Fruit fly (Drosophila melanogaster) whole organism, prepupa: Measurements from ENCODE around the gene Ero1L.

Experiments used
- Blimp-1 ChIP-seq: fragments of 200-800 bp; sonication (Bioruptor generic); optimal IDR thresholded peaks from 3 replicates; lab custom pipeline; 2017; ENCODE audit warnings: missing biosample characterization, missing genetic modification characterization, mild to moderate bottlenecking, moderate library complexity, missing genetic modification reagents
- CG10631 ChIP-seq: fragments of 200-800 bp; sonication (Bioruptor generic); optimal IDR thresholded peaks from 2 replicates; lab custom pipeline; 2016; ENCODE audit warnings: missing biosample characterization, missing genetic modification characterization
- CG10669 ChIP-seq: fragments of 200-800 bp; sonication (Bioruptor generic); optimal IDR thresholded peaks from 3 replicates; lab custom pipeline; 2018; ENCODE audit warnings: missing biosample characterization, mild to moderate bottlenecking, missing genetic modification characterization, moderate library complexity
- CG11294 ChIP-seq: fragments of 200-800 bp; sonication (Bioruptor generic); IDR thresholded peaks from 2 replicates; pipeline ENCODE4 v1.3.6; 2022; ENCODE audit warnings: missing biosample characterization, missing genetic modification characterization
- CG15336 ChIP-seq: fragments of 200-800 bp; sonication (Bioruptor generic); IDR thresholded peaks from 2 replicates; pipeline ENCODE4 v1.3.6; 2022; ENCODE audit warnings: missing biosample characterization, missing genetic modification characterization
- CG16779 ChIP-seq: fragments of 200-800 bp; sonication (Bioruptor generic); optimal IDR thresholded peaks from 3 replicates; lab custom pipeline; 2017; ENCODE audit warnings: missing biosample characterization, mild to moderate bottlenecking, missing genetic modification characterization
- CG3032 ChIP-seq: fragments of 200-800 bp; optimal IDR thresholded peaks from 2 replicates; lab custom pipeline; 2019; ENCODE audit warnings: missing biosample characterization, mild to moderate bottlenecking, missing genetic modification characterization, moderate library complexity
- CG32006 ChIP-seq: fragments of 200-800 bp; sonication (Bioruptor generic); optimal IDR thresholded peaks from 3 replicates; lab custom pipeline; 2017; ENCODE audit warnings: missing biosample characterization, mild to moderate bottlenecking, missing genetic modification characterization
- CG34406 ChIP-seq: fragments of 200-800 bp; sonication (Bioruptor generic); optimal IDR thresholded peaks from 3 replicates; lab custom pipeline; 2016; ENCODE audit warnings: missing biosample characterization, missing genetic modification characterization
- CG3919 ChIP-seq: fragments of 200-800 bp; sonication (Bioruptor generic); optimal IDR thresholded peaks from 3 replicates; lab custom pipeline; 2016; ENCODE audit warnings: missing biosample characterization, missing genetic modification characterization
- CG6163 ChIP-seq: fragments of 200-800 bp; sonication (Bioruptor generic); IDR thresholded peaks from 3 replicates; pipeline ENCODE4 v1.3.6; 2022; ENCODE audit warnings: missing biosample characterization, missing genetic modification characterization
- CG6792 ChIP-seq: fragments of 200-800 bp; sonication (Bioruptor generic); optimal IDR thresholded peaks from 3 replicates; lab custom pipeline; 2016; ENCODE audit warnings: missing biosample characterization, missing genetic modification characterization
- CG6808 ChIP-seq: fragments of 200-800 bp; sonication (Bioruptor generic); optimal IDR thresholded peaks from 3 replicates; lab custom pipeline; 2017; ENCODE audit warnings: missing biosample characterization, missing genetic modification characterization, mild to moderate bottlenecking, moderate library complexity, missing genetic modification reagents
- CG8119 ChIP-seq: fragments of 200-800 bp; sonication (Bioruptor generic); IDR thresholded peaks from 3 replicates; pipeline ENCODE4 v1.3.6; 2022; ENCODE audit warnings: missing biosample characterization, missing genetic modification characterization
- CG8319 ChIP-seq: fragments of 200-800 bp; sonication (Bioruptor generic); optimal IDR thresholded peaks from 3 replicates; lab custom pipeline; 2016; ENCODE audit warnings: missing biosample characterization, missing genetic modification characterization
- CG9139 ChIP-seq: fragments of 200-800 bp; sonication (Bioruptor generic); optimal IDR thresholded peaks from 3 replicates; lab custom pipeline; 2017; ENCODE audit warnings: missing biosample characterization, mild to moderate bottlenecking, missing genetic modification characterization
- Eip78C ChIP-seq: fragments of 200-800 bp; sonication (Bioruptor generic); peaks from one replicate; lab custom pipeline; 2016; ENCODE audit warnings: missing biosample characterization, missing genetic modification characterization
- Eip93F ChIP-seq: fragments of 200-800 bp; sonication (Bioruptor generic); optimal IDR thresholded peaks from 2 replicates; lab custom pipeline; 2016; ENCODE audit warnings: missing biosample characterization, mild to moderate bottlenecking, missing genetic modification characterization
- Gug ChIP-seq: fragments of 200-800 bp; sonication (Bioruptor generic); IDR thresholded peaks from 2 replicates; pipeline ENCODE4 v1.3.6; 2022; ENCODE audit warnings: missing biosample characterization, missing genetic modification characterization
- Hr39 ChIP-seq: fragments of 200-800 bp; sonication (Bioruptor generic); optimal IDR thresholded peaks from 2 replicates; lab custom pipeline; 2016; ENCODE audit warnings: missing biosample characterization, missing genetic modification characterization
- Hr4 ChIP-seq: fragments of 200-800 bp; sonication (Bioruptor generic); optimal IDR thresholded peaks from 3 replicates; lab custom pipeline; 2016; ENCODE audit warnings: missing biosample characterization, missing genetic modification characterization
- Sox102F ChIP-seq: fragments of 200-800 bp; sonication (Bioruptor generic); optimal IDR thresholded peaks from 2 replicates; lab custom pipeline; 2016; ENCODE audit warnings: missing biosample characterization, mild to moderate bottlenecking, missing genetic modification characterization
- Sox15 ChIP-seq: fragments of 200-800 bp; sonication (Bioruptor generic); optimal IDR thresholded peaks from 3 replicates; lab custom pipeline; 2016; ENCODE audit warnings: missing biosample characterization, missing genetic modification characterization
- achi ChIP-seq: fragments of 200-800 bp; sonication (Bioruptor generic); optimal IDR thresholded peaks from 3 replicates; lab custom pipeline; 2016; ENCODE audit warnings: missing biosample characterization, missing genetic modification characterization
- acj6 ChIP-seq: fragments of 200-800 bp; sonication (Bioruptor generic); optimal IDR thresholded peaks from 3 replicates; lab custom pipeline; 2016; ENCODE audit warnings: missing biosample characterization, missing genetic modification characterization
- cyc ChIP-seq: fragments of 200-800 bp; sonication (Bioruptor generic); optimal IDR thresholded peaks from 3 replicates; lab custom pipeline; 2016; ENCODE audit warnings: missing biosample characterization, missing genetic modification characterization
- dsx ChIP-seq: fragments of 200-800 bp; optimal IDR thresholded peaks from 3 replicates; lab custom pipeline; 2019; ENCODE audit warnings: missing biosample characterization, mild to moderate bottlenecking, missing genetic modification characterization, moderate library complexity; ENCODE audit not compliant: poor library complexity, severe bottlenecking
- eg ChIP-seq: fragments of 200-800 bp; sonication (Bioruptor generic); IDR thresholded peaks from 3 replicates; pipeline ENCODE4 v1.3.6; 2022; ENCODE audit warnings: missing biosample characterization, missing genetic modification characterization
- esn ChIP-seq: fragments of 200-800 bp; sonication (Bioruptor generic); optimal IDR thresholded peaks from 2 replicates; lab custom pipeline; 2016; ENCODE audit warnings: missing biosample characterization, mild to moderate bottlenecking, missing genetic modification characterization, moderate library complexity
- fd59A ChIP-seq: fragments of 200-800 bp; sonication (Bioruptor generic); optimal IDR thresholded peaks from 2 replicates; lab custom pipeline; 2017; ENCODE audit warnings: missing biosample characterization, mild to moderate bottlenecking, missing genetic modification characterization, missing genetic modification reagents
- fd85E ChIP-seq: fragments of 200-800 bp; sonication (Bioruptor generic); optimal IDR thresholded peaks from 3 replicates; lab custom pipeline; 2016; ENCODE audit warnings: missing biosample characterization, missing genetic modification characterization
- lz ChIP-seq: fragments of 200-800 bp; sonication (Bioruptor generic); optimal IDR thresholded peaks from 3 replicates; lab custom pipeline; 2016; ENCODE audit warnings: missing biosample characterization, missing genetic modification characterization
- pdm3 ChIP-seq: fragments of 200-800 bp; sonication (Bioruptor generic); optimal IDR thresholded peaks from 3 replicates; lab custom pipeline; 2016; ENCODE audit warnings: missing biosample characterization, missing genetic modification characterization
- ss ChIP-seq, 2 experiments: fragments of 200-800 bp; sonication (Bioruptor generic); optimal IDR thresholded peaks; 2 replicates in 1 of 2; 3 replicates in 1 of 2; lab custom pipeline; 2017 to 2018; ENCODE audit warnings: mild to moderate bottlenecking in 2 of 2, missing biosample characterization in 2 of 2, missing genetic modification characterization in 2 of 2, moderate library complexity in 1 of 2
- svp ChIP-seq: fragments of 200-800 bp; sonication (Bioruptor generic); peaks from one replicate; lab custom pipeline; 2016; ENCODE audit warnings: missing biosample characterization, missing genetic modification characterization
- vri ChIP-seq: fragments of 200-800 bp; sonication (Bioruptor generic); optimal IDR thresholded peaks from 3 replicates; lab custom pipeline; 2016; ENCODE audit warnings: missing biosample characterization, mild to moderate bottlenecking, missing genetic modification characterization

Gene Ero1L

DNA sequence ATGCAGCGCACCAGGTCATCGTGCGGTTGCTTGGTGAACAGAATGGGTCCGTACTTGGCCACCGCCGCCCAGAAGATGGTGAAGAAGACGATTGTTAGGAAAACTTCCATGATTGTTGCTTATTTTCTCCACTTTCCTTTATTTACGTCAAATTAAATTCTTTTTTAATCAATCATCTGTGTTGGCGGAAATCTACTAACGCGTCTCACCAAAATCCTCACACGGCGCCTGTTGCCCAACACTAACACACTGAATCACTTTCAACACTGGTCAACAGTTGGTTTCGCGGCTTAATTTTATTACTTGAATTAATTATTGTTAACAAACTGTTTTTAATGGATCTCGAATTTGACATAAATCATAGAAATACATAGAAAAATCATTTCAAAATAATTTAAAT is 16.5 kb downstream of the Ero1L start, which contains the start of gene VhaM9.7-c (continued):
- TF ChIP-seq Gug (GFP tag; lab: Robert Waterston, UW) = no peak
- TF ChIP-seq fd59A (GFP tag; lab: Kevin White, UChicago) = no peak
- no peak for TF ChIP-seq CG6163 (GFP tag; lab: Robert Waterston, UW)
- no peak for TF ChIP-seq svp
- peak; percentile 40 for TF ChIP-seq pdm3 (GFP tag; lab: Kevin White, UChicago)
- no peak for TF ChIP-seq CG6808 (GFP tag; lab: Kevin White, UChicago)
- TF ChIP-seq CG8119 (GFP tag; lab: Robert Waterston, UW) = 0 out of 3 replicates have a peak, but pooled peaks have one; percentile 15
- peak; percentile 55 for TF ChIP-seq esn (GFP tag; lab: Kevin White, UChicago)
- TF ChIP-seq achi (GFP tag; lab: Kevin White, UChicago) = peak; percentile 30
- TF ChIP-seq Hr4 (GFP tag; lab: Kevin White, UChicago) = no peak
- TF ChIP-seq cyc (GFP tag; lab: Kevin White, UChicago) = peak; percentile 53
- TF ChIP-seq CG10631 (GFP tag; lab: Kevin White, UChicago) = no peak
- TF ChIP-seq dsx (GFP tag; lab: Kevin White, UChicago) = no peak
- TF ChIP-seq CG9139 (GFP tag; lab: Kevin White, UChicago) = no peak
- TF ChIP-seq CG16779 (tag; lab: Kevin White, UChicago) = no peak
- TF ChIP-seq Eip78C (GFP tag; lab: Kevin White, UChicago) = no peak
- TF ChIP-seq CG8319 = no peak
- TF ChIP-seq Sox15 (GFP tag; lab: Kevin White, UChicago) = no peak
- TF ChIP-seq ss (GFP tag; optimal IDR thresholded peaks at IDR 0.05; lab: Kevin White, UChicago) = no peak
- TF ChIP-seq CG32006 (GFP tag; lab: Kevin White, UChicago) = no peak
- no peak for TF ChIP-seq eg (GFP tag; lab: Robert Waterston, UW)
- no peak for TF ChIP-seq Eip93F (GFP tag; lab: Kevin White, UChicago)
- TF ChIP-seq CG3032 = no peak
- peak; percentile 39 for TF ChIP-seq Sox102F (GFP tag; lab: Kevin White, UChicago)
- peak; percentile 41 for TF ChIP-seq CG3919 (GFP tag; lab: Kevin White, UChicago)
- no peak for TF ChIP-seq vri (GFP tag; lab: Kevin White, UChicago)
- TF ChIP-seq Hr39 (GFP tag; lab: Kevin White, UChicago) = no peak
- TF ChIP-seq Blimp-1 (GFP tag; lab: Kevin White, UChicago) = no peak
- TF ChIP-seq CG10669 (GFP tag; lab: Kevin White, UChicago) = peak; percentile 1
- TF ChIP-seq fd85E (GFP tag; lab: Kevin White, UChicago) = no peak
- TF ChIP-seq lz = peak; percentile 55
- no peak for TF ChIP-seq acj6
- TF ChIP-seq CG11294 = no peak
- no peak for TF ChIP-seq CG34406 (GFP tag; lab: Kevin White, UChicago)
- no peak for TF ChIP-seq CG15336 (GFP tag; lab: Robert Waterston, UW)

DNA sequence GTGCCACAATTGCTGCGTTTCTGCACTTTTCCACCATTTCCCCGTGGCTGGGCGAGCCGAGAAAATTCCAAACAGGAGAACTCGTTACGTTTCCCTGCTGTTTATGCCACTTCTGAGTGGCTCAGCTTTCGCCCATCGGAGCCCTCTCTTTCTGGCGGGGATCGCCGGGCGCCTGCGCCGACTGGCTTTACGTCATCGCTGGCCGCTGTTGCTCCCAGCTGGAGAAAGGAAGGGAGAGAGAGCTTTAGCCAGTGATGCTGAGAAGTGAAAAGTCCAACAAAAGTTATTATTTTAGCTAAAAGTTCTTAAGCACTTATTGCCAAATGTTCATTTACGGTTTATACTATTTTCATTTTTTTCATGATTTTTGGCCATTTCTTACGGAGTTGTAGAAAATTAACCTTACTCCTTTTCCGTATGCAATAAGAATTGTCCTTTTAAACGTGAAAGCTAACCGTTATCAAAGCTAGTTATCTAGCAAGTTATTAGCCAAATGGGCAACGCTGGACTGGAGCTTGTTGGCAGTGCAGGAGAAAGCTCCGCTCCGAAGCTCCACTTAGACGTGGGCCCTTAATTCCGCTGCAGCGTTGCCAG is 17.8 kb downstream of the Ero1L start, which contains the start of the genes Teh2 and tipE:
Teh2 (minus strand) TSS at position 94 of the 594 bp plus-strand sequence.
tipE (plus strand) TSS at position 570 of the 594 bp plus-strand sequence.
- TF ChIP-seq CG6792 (GFP tag; lab: Kevin White, UChicago) (no peak), CG9139 (GFP tag; lab: Kevin White, UChicago) (no peak), Gug (GFP tag; lab: Robert Waterston, UW) (no peak), ss (GFP tag; optimal IDR thresholded peaks at IDR 0.05; lab: Kevin White, UChicago) (no peak)
